Worm (Caenorhabditis elegans) whole organism, L4 larva: ENCODE measurements around the gene kbp-2.
A peak's percentile ranks its signal among the peaks of the same experiment; 100 is the strongest.

Experiments
- D1046.2 ChIP-seq: fragments of 200-800 bp; sonication (Bioruptor generic); IDR thresholded peaks from 2 replicates; pipeline ENCODE4 v1.3.6; 2022; ENCODE audit warnings: missing genetic modification characterization, missing compliant biosample characterization
- F10B5.3 ChIP-seq: sonication (generic microtip); optimal IDR thresholded peaks from 2 replicates; lab custom pipeline; 2016; ENCODE audit warnings: mild to moderate bottlenecking, missing genetic modification characterization, missing compliant biosample characterization
- F37D6.2 ChIP-seq: sonication (generic microtip); optimal IDR thresholded peaks from 2 replicates; lab custom pipeline; 2016; ENCODE audit warnings: mild to moderate bottlenecking, missing genetic modification characterization, missing compliant biosample characterization
- F49E8.2 ChIP-seq: sonication (generic microtip); optimal IDR thresholded peaks from 2 replicates; lab custom pipeline; 2016; ENCODE audit warnings: missing compliant biosample characterization, mild to moderate bottlenecking, missing genetic modification characterization, borderline replicate concordance
- R02D3.7 ChIP-seq: fragments of 150-350 bp; sonication (generic microtip); optimal IDR thresholded peaks from 3 replicates; lab custom pipeline; 2014; ENCODE audit warnings: missing biosample characterization, missing genetic modification characterization
- Y105C5A.15 ChIP-seq: fragments of 200-800 bp; sonication (Bioruptor generic); IDR thresholded peaks from 2 replicates; pipeline ENCODE4 v1.3.6; 2022; ENCODE audit warnings: missing genetic modification characterization, missing compliant biosample characterization
- Y75B8A.6 ChIP-seq: fragments of 200-800 bp; sonication (Bioruptor generic); IDR thresholded peaks from 2 replicates; pipeline ENCODE4 v1.3.6; 2022; ENCODE audit warnings: missing genetic modification reagents, missing genetic modification characterization, missing compliant biosample characterization
- ZK337.2 ChIP-seq: fragments of 200-800 bp; sonication (Bioruptor generic); IDR thresholded peaks from 2 replicates; pipeline ENCODE4 v1.3.6; 2022; ENCODE audit warnings: missing genetic modification reagents, missing genetic modification characterization, missing compliant biosample characterization
- aha-1 ChIP-seq: fragments of 150-350 bp; peaks from one replicate; lab custom pipeline; 2014; ENCODE audit warnings: missing biosample characterization, missing genetic modification characterization
- aly-2 ChIP-seq: sonication (generic microtip); optimal IDR thresholded peaks from 2 replicates; lab custom pipeline; 2018; ENCODE audit warnings: missing biosample characterization, missing genetic modification characterization
- ama-1 ChIP-seq: fragments of 150-350 bp; optimal IDR thresholded peaks from 2 replicates; lab custom pipeline; 2014; ENCODE audit warnings: inconsistent platforms, mixed read lengths
- attf-4 ChIP-seq: sonication (generic microtip); optimal IDR thresholded peaks from 3 replicates; lab custom pipeline; 2017; ENCODE audit warnings: missing biosample characterization, missing genetic modification characterization
- ceh-44 ChIP-seq: fragments of 200-800 bp; sonication (Bioruptor generic); IDR thresholded peaks from 2 replicates; pipeline ENCODE4 v1.3.6; 2022; ENCODE audit warnings: missing genetic modification reagents, missing genetic modification characterization, missing compliant biosample characterization
- daf-8 ChIP-seq: fragments of 200-800 bp; sonication (Bioruptor generic); IDR thresholded peaks from 2 replicates; pipeline ENCODE4 v1.3.6; 2022; ENCODE audit warnings: missing genetic modification characterization, missing compliant biosample characterization
- dmd-8 ChIP-seq: fragments of 200-800 bp; sonication (Bioruptor generic); IDR thresholded peaks from 2 replicates; pipeline ENCODE4 v1.3.6; 2022; ENCODE audit warnings: missing genetic modification characterization, missing compliant biosample characterization
- dpl-1 ChIP-seq: fragments of 150-350 bp; optimal IDR thresholded peaks from 2 replicates; lab custom pipeline; 2014; ENCODE audit warnings: missing biosample characterization, missing genetic modification reagents, missing genetic modification characterization
- duxl-1 ChIP-seq: sonication (generic microtip); optimal IDR thresholded peaks from 2 replicates; lab custom pipeline; 2016; ENCODE audit warnings: mild to moderate bottlenecking, missing genetic modification characterization, moderate library complexity, missing compliant biosample characterization; ENCODE audit not compliant: poor library complexity
- dve-1 ChIP-seq: sonication (generic microtip); optimal IDR thresholded peaks from 2 replicates; lab custom pipeline; 2017; ENCODE audit warnings: antibody characterized with exemption, mild to moderate bottlenecking, missing genetic modification characterization, missing compliant biosample characterization; ENCODE audit not compliant: insufficient read depth
- egl-27 ChIP-seq: sonication (generic microtip); optimal IDR thresholded peaks from 3 replicates; lab custom pipeline; 2017; ENCODE audit warnings: missing biosample characterization, missing genetic modification reagents, missing genetic modification characterization
- gei-8 ChIP-seq: fragments of 200-800 bp; sonication (Bioruptor generic); optimal IDR thresholded peaks from 2 replicates; lab custom pipeline; 2018; ENCODE audit warnings: mild to moderate bottlenecking, missing genetic modification characterization, missing compliant biosample characterization
- hlh-11 ChIP-seq: fragments of 200-800 bp; sonication (Bioruptor generic); optimal IDR thresholded peaks from 2 replicates; lab custom pipeline; 2018; ENCODE audit warnings: mild to moderate bottlenecking, missing genetic modification characterization, missing compliant biosample characterization
- hlh-30 ChIP-seq: sonication (generic microtip); optimal IDR thresholded peaks from 2 replicates; lab custom pipeline; 2017; ENCODE audit warnings: antibody characterized with exemption, mild to moderate bottlenecking, missing genetic modification characterization, missing compliant biosample characterization; ENCODE audit not compliant: insufficient read depth
- lim-7 ChIP-seq: fragments of 200-800 bp; sonication (Bioruptor generic); IDR thresholded peaks from 2 replicates; pipeline ENCODE4 v1.3.6; 2022; ENCODE audit warnings: missing genetic modification characterization, missing compliant biosample characterization
- lin-15B ChIP-seq: fragments of 150-350 bp; sonication (generic microtip); optimal IDR thresholded peaks from 3 replicates; lab custom pipeline; 2014; ENCODE audit warnings: missing biosample characterization, missing genetic modification characterization
- lin-29 ChIP-seq: fragments of 200-800 bp; sonication (Bioruptor generic); IDR thresholded peaks from 2 replicates; pipeline ENCODE4 v1.3.6; 2022; ENCODE audit warnings: missing genetic modification reagents, missing genetic modification characterization, missing compliant biosample characterization
- lin-38 ChIP-seq: fragments of 200-800 bp; sonication (Bioruptor generic); IDR thresholded peaks from 2 replicates; pipeline ENCODE4 v1.3.6; 2022; ENCODE audit warnings: missing genetic modification reagents, missing genetic modification characterization, missing compliant biosample characterization
- lin-39 ChIP-seq: fragments of 150-350 bp; optimal IDR thresholded peaks from 2 replicates; lab custom pipeline; 2014; ENCODE audit warnings: missing biosample characterization, missing genetic modification reagents, missing genetic modification characterization
- lir-3 ChIP-seq: sonication (generic microtip); optimal IDR thresholded peaks from 2 replicates; lab custom pipeline; 2016; ENCODE audit warnings: mild to moderate bottlenecking, missing genetic modification characterization, missing compliant biosample characterization
- mdt-29 ChIP-seq: fragments of 200-800 bp; sonication (Bioruptor generic); IDR thresholded peaks from 2 replicates; pipeline ENCODE4 v1.3.6; 2022; ENCODE audit warnings: missing genetic modification reagents, missing genetic modification characterization, missing compliant biosample characterization
- mep-1 ChIP-seq: fragments of 150-350 bp; sonication (generic microtip); optimal IDR thresholded peaks from 3 replicates; lab custom pipeline; 2014; ENCODE audit warnings: missing biosample characterization, missing genetic modification characterization
- mes-2 ChIP-seq: sonication (generic microtip); optimal IDR thresholded peaks from 2 replicates; lab custom pipeline; 2016; ENCODE audit warnings: missing genotype, mild to moderate bottlenecking, missing genetic modification characterization, missing compliant biosample characterization; ENCODE audit not compliant: poor library complexity, severe bottlenecking
- mxl-3 ChIP-seq: fragments of 200-800 bp; sonication (Bioruptor generic); optimal IDR thresholded peaks from 2 replicates; lab custom pipeline; 2018; ENCODE audit warnings: mild to moderate bottlenecking, missing genetic modification characterization, missing compliant biosample characterization
- nhr-28 ChIP-seq: fragments of 150-350 bp; optimal IDR thresholded peaks from 2 replicates; lab custom pipeline; 2014; ENCODE audit warnings: missing biosample characterization, missing genetic modification characterization
- nhr-42 ChIP-seq: fragments of 200-800 bp; sonication (Bioruptor generic); IDR thresholded peaks from 2 replicates; pipeline ENCODE4 v1.3.6; 2022; ENCODE audit warnings: missing genetic modification characterization, missing compliant biosample characterization
- nhr-6 ChIP-seq: fragments of 150-350 bp; optimal IDR thresholded peaks from 2 replicates; lab custom pipeline; 2014; ENCODE audit warnings: missing biosample characterization, missing genetic modification characterization
- nhr-77 ChIP-seq: fragments of 150-350 bp; optimal IDR thresholded peaks from 2 replicates; lab custom pipeline; 2014; ENCODE audit warnings: missing biosample characterization, missing genetic modification characterization
- pha-4 ChIP-seq, 2 experiments: fragments of 150-350 bp in 1 of 2; fragments of 200-800 bp in 1 of 2; sonication (Bioruptor generic) in 1 of 2; IDR thresholded peaks in 1 of 2; optimal IDR thresholded peaks in 1 of 2; 2 replicates each; pipeline versions ENCODE4 v1.3.6 to Lab custom; 2014 to 2022; ENCODE audit warnings: missing genetic modification characterization in 2 of 2, missing genetic modification reagents in 2 of 2, missing biosample characterization in 1 of 2, missing compliant biosample characterization in 1 of 2
- php-3 ChIP-seq: fragments of 200-800 bp; sonication (Bioruptor generic); IDR thresholded peaks from 2 replicates; pipeline ENCODE4 v1.3.6; 2022; ENCODE audit warnings: missing genetic modification reagents, missing genetic modification characterization, missing compliant biosample characterization
- pqm-1 ChIP-seq: sonication (generic microtip); optimal IDR thresholded peaks from 2 replicates; lab custom pipeline; 2017; ENCODE audit warnings: missing biosample characterization, missing genetic modification characterization
- rbr-2 ChIP-seq: sonication (generic microtip); optimal IDR thresholded peaks from 2 replicates; lab custom pipeline; 2016; ENCODE audit warnings: missing genotype, missing genetic modification characterization, missing compliant biosample characterization
- sdz-12 ChIP-seq: fragments of 200-800 bp; sonication (Bioruptor generic); optimal IDR thresholded peaks from 2 replicates; lab custom pipeline; 2018; ENCODE audit warnings: mild to moderate bottlenecking, missing genetic modification characterization, missing compliant biosample characterization
- skn-1 ChIP-seq: fragments of 150-350 bp; optimal IDR thresholded peaks from 2 replicates; lab custom pipeline; 2014; ENCODE audit warnings: missing biosample characterization, missing genetic modification characterization
- spr-1 ChIP-seq: sonication (generic microtip); optimal IDR thresholded peaks from 2 replicates; lab custom pipeline; 2016; ENCODE audit warnings: mild to moderate bottlenecking, missing genetic modification characterization, missing compliant biosample characterization
- spr-3 ChIP-seq: fragments of 200-800 bp; sonication (Bioruptor generic); optimal IDR thresholded peaks from 2 replicates; lab custom pipeline; 2018; ENCODE audit warnings: mild to moderate bottlenecking, missing genetic modification characterization, missing compliant biosample characterization
- tag-97 ChIP-seq: fragments of 200-800 bp; sonication (Bioruptor generic); IDR thresholded peaks from 2 replicates; pipeline ENCODE4 v1.3.6; 2022; ENCODE audit warnings: missing genetic modification characterization, missing compliant biosample characterization
- tra-1 ChIP-seq: fragments of 200-800 bp; sonication (Bioruptor generic); IDR thresholded peaks from 2 replicates; pipeline ENCODE4 v1.3.6; 2022; ENCODE audit warnings: missing genetic modification reagents, missing genetic modification characterization, missing compliant biosample characterization
- unc-130 ChIP-seq: sonication (generic microtip); optimal IDR thresholded peaks from 2 replicates; lab custom pipeline; 2016; ENCODE audit warnings: missing genetic modification reagents, missing genetic modification characterization, missing compliant biosample characterization
- unc-39 ChIP-seq: sonication (generic microtip); optimal IDR thresholded peaks from 2 replicates; lab custom pipeline; 2017; ENCODE audit warnings: missing biosample characterization, missing genetic modification characterization
- vab-7 ChIP-seq: fragments of 200-800 bp; sonication (Bioruptor generic); IDR thresholded peaks from 2 replicates; pipeline ENCODE4 v1.3.6; 2022; ENCODE audit warnings: missing genetic modification reagents, missing genetic modification characterization, missing compliant biosample characterization
- zfp-2 ChIP-seq: sonication (generic microtip); optimal IDR thresholded peaks from 2 replicates; lab custom pipeline; 2016; ENCODE audit warnings: mild to moderate bottlenecking, missing genetic modification characterization, missing compliant biosample characterization
- zfp-3 ChIP-seq: fragments of 200-800 bp; sonication (Bioruptor generic); conservative IDR thresholded peaks from 2 replicates; pipeline ENCODE4 v1.3.6; 2022; ENCODE audit warnings: missing genetic modification reagents, missing genetic modification characterization, missing compliant biosample characterization

kbp-2 gene

DNA sequence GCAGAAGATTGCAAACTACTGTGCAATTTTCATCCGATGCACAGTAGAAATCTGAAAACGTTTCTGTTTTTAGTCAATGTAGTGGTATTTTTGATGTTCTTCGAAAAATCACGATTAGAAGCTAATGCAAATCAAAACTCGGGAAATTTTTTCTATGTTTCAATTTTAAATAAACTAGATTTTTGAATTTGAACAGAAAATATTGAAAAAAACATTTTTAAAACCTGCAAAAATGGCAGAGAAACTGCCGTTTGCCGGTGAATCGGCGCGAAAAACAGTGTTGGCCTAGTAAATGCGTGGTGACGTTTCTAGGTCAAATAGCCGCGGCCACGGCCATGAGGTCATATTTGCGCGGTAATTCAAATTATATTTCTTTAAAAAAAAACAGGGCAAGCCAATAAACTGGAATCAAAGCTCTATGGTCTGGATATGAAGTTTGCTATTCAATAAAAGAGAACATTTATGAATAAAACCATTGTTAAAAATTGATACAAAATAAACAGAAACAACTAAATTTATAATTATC is 26.5 kb upstream of the kbp-2 start, which contains the start of gene set-2:
TSS of gene set-2 (minus strand) at position 51 of the 526 bp plus-strand sequence.
- TF ChIP-seq lin-39 (tag; lab: Kevin White, UChicago), result no peak
- peak; percentile 75 for TF ChIP-seq lin-38 (GFP tag; lab: Robert Waterston, UW)
- 0 out of 2 replicates have a peak, but pooled peaks have one; percentile 18 for TF ChIP-seq vab-7
- no peak for TF ChIP-seq egl-27 (tag; lab: Kevin White, UChicago)
- no peak for TF ChIP-seq pha-4 (GFP tag; IDR thresholded peaks at IDR 0.05; lab: Robert Waterston, UW)
- TF ChIP-seq pha-4 (tag; optimal IDR thresholded peaks at IDR 0.05; lab: Kevin White, UChicago), result no peak
- TF ChIP-seq nhr-6 (tag; lab: Kevin White, UChicago), result no peak
- TF ChIP-seq dpl-1, result peak; percentile 91
- peak; percentile 64 for TF ChIP-seq duxl-1
- no peak for TF ChIP-seq Y105C5A.15 (GFP tag; lab: Robert Waterston, UW)
- TF ChIP-seq dmd-8, result 0 out of 2 replicates have a peak, but pooled peaks have one; percentile 42
- TF ChIP-seq nhr-28 (tag; lab: Kevin White, UChicago), result no peak
- TF ChIP-seq skn-1 (tag; lab: Kevin White, UChicago), result no peak
- no peak for TF ChIP-seq daf-8 (GFP tag; lab: Robert Waterston, UW)
- peak; percentile 61; the same call in 1 of the 2 replicates for TF ChIP-seq D1046.2 (GFP tag; lab: Robert Waterston, UW)
- peak; percentile 44 for TF ChIP-seq F49E8.2
- TF ChIP-seq Y75B8A.6 (GFP tag; lab: Robert Waterston, UW), result no peak
- no peak for TF ChIP-seq attf-4
- TF ChIP-seq hlh-30, result peak; percentile 47
- TF ChIP-seq dve-1, result peak; percentile 52
- no peak for TF ChIP-seq aly-2 (tag; lab: Kevin White, UChicago)
- peak; percentile 32 for TF ChIP-seq hlh-11
- TF ChIP-seq mdt-29 (GFP tag; lab: Robert Waterston, UW), result no peak
- no peak for TF ChIP-seq pqm-1 (tag; lab: Kevin White, UChicago)
- TF ChIP-seq aha-1, result peak; percentile 91
- TF ChIP-seq lin-29 (GFP tag; lab: Robert Waterston, UW), result no peak
- peak; percentile 89 for TF ChIP-seq ZK337.2 (GFP tag; lab: Robert Waterston, UW)
- no peak for TF ChIP-seq zfp-2 (tag; lab: Kevin White, UChicago)
- no peak for TF ChIP-seq F10B5.3 (tag; lab: Kevin White, UChicago)
- peak; percentile 99 for TF ChIP-seq mes-2 (tag; lab: Kevin White, UChicago)
- peak; percentile 43 for TF ChIP-seq mxl-3 (GFP tag; lab: Kevin White, UChicago)
- TF ChIP-seq gei-8, result no peak
- 0 out of 2 replicates have a peak, but pooled peaks have one; percentile 17 for TF ChIP-seq zfp-3 (GFP tag; lab: Robert Waterston, UW)
- no peak for TF ChIP-seq lir-3 (tag; lab: Kevin White, UChicago)
- TF ChIP-seq spr-1 (tag; lab: Kevin White, UChicago), result no peak
- TF ChIP-seq unc-39 (tag; lab: Kevin White, UChicago), result no peak
- no peak for TF ChIP-seq sdz-12 (GFP tag; lab: Kevin White, UChicago)
- TF ChIP-seq ama-1, result peak; percentile 2
- no peak for TF ChIP-seq R02D3.7
- no peak for TF ChIP-seq nhr-77 (tag; lab: Kevin White, UChicago)
- TF ChIP-seq tra-1 (GFP tag; lab: Robert Waterston, UW), result no peak
- TF ChIP-seq tag-97, result no peak
- TF ChIP-seq lim-7 (GFP tag; lab: Robert Waterston, UW), result no peak
- TF ChIP-seq mep-1 (tag; lab: Kevin White, UChicago), result no peak
- no peak for TF ChIP-seq lin-15B (tag; lab: Kevin White, UChicago)
- TF ChIP-seq ceh-44 (GFP tag; lab: Robert Waterston, UW), result no peak
- peak; percentile 98 for TF ChIP-seq unc-130 (GFP tag; lab: Kevin White, UChicago)
- TF ChIP-seq nhr-42 (GFP tag; lab: Robert Waterston, UW), result no peak
- no peak for TF ChIP-seq F37D6.2 (tag; lab: Kevin White, UChicago)
- no peak for TF ChIP-seq php-3 (GFP tag; lab: Robert Waterston, UW)
- no peak for TF ChIP-seq spr-3 (GFP tag; lab: Kevin White, UChicago)
- peak; percentile 23 for TF ChIP-seq rbr-2 (tag; lab: Kevin White, UChicago)
